Worm (Caenorhabditis elegans): ENCODE measurements around the gene sri-19.

DNA sequence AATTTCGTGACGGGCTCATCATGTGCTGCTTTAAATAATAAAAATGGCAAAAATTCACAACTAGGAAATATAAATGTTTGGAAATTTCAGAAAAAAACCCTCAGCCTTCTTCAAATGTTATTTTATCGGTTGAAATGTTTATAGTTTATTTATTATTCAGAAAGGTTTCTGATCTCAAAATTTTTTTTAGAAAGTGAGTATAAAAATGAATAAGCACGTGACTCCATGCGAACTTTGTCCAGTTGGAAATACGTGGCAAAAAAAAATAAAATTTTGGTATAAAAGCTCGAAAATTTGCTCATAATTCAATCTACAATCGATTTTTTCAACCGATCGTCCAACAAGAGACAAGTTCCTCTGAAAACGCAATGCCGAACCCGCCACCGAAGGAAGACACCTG lies 8.7 kb upstream of the sri-19 start, which contains the start of gene nsph-3.1:
- TF ChIP-seq lin-11 (tag; optimal IDR thresholded peaks at IDR 0.05): no peak
- no peak for TF ChIP-seq eyg-1 (tag; optimal IDR thresholded peaks at IDR 0.05)
- TF ChIP-seq ceh-6 (GFP tag; optimal IDR thresholded peaks at IDR 0.05): no peak
